Fruit fly (Drosophila melanogaster): Measurements from ENCODE around the gene CG6244.

The CG6244 gene

dm6 chr3L:15777383-15777782 lies 30.7 kb upstream of the CG6244 start (continued):
- TF ChIP-seq knrl (GFP tag; IDR thresholded peaks at IDR 0.05; ENCODE audit: partially characterized antibody), result no peak
- TF ChIP-seq CG9727 (GFP tag; optimal IDR thresholded peaks at IDR 0.05), result peak; percentile 15
- TF ChIP-seq zf30C (GFP tag; optimal IDR thresholded peaks at IDR 0.05), result peak; percentile 29
- TF ChIP-seq CG10267 (tag; optimal IDR thresholded peaks at IDR 0.05), result peak; percentile 30
- TF ChIP-seq CG11504 (tag; optimal IDR thresholded peaks at IDR 0.05), result no peak
- TF ChIP-seq CG15601 (tag; optimal IDR thresholded peaks at IDR 0.05), result no peak
- TF ChIP-seq salm (tag; optimal IDR thresholded peaks at IDR 0.05), result no peak
- no peak for TF ChIP-seq CG1024 (GFP tag; IDR thresholded peaks at IDR 0.05)
- no peak for TF ChIP-seq Hsf (GFP tag; optimal IDR thresholded peaks at IDR 0.05)
- peak; percentile 52 for TF ChIP-seq CG2712 (tag; optimal IDR thresholded peaks at IDR 0.05)
- no peak for TF ChIP-seq CG4282 (GFP tag; optimal IDR thresholded peaks at IDR 0.05)
- no peak for TF ChIP-seq CG8281 (tag; optimal IDR thresholded peaks at IDR 0.05)
- TF ChIP-seq Sox102F (GFP tag; optimal IDR thresholded peaks at IDR 0.05), result peak; percentile 23
- TF ChIP-seq CG4854 (GFP tag; optimal IDR thresholded peaks at IDR 0.05), result no peak
- no peak for TF ChIP-seq CG32772 (GFP tag; IDR thresholded peaks at IDR 0.05)
- peak; percentile 69; the same call in 2 of the 3 replicates for TF ChIP-seq CG17361 (GFP tag; IDR thresholded peaks at IDR 0.05)
- TF ChIP-seq tna (GFP tag; IDR thresholded peaks at IDR 0.05; ENCODE audit: partially characterized antibody), result no peak
- TF ChIP-seq CG10979 (tag; optimal IDR thresholded peaks at IDR 0.05), result peak; percentile 50
- peak; percentile 73 for TF ChIP-seq sens (GFP tag)
- TF ChIP-seq shn (GFP tag; optimal IDR thresholded peaks at IDR 0.05), result no peak
- TF ChIP-seq GATAe (GFP tag; conservative IDR thresholded peaks at IDR 0.05), result no peak
- TF ChIP-seq gem (tag; optimal IDR thresholded peaks at IDR 0.05), result peak; percentile 49
- no peak for TF ChIP-seq ac (GFP tag; optimal IDR thresholded peaks at IDR 0.05)
- TF ChIP-seq BEAF-32 (GFP tag; optimal IDR thresholded peaks at IDR 0.05), result no peak
- TF ChIP-seq disco-r (GFP tag; optimal IDR thresholded peaks at IDR 0.05), result no peak
- TF ChIP-seq CG14710 (tag; optimal IDR thresholded peaks at IDR 0.05), result peak; percentile 61
- no peak for TF ChIP-seq so (GFP tag; IDR thresholded peaks at IDR 0.05)
- TF ChIP-seq CG17829 (tag; optimal IDR thresholded peaks at IDR 0.05), result peak; percentile 13
- no peak for TF ChIP-seq kah (GFP tag; optimal IDR thresholded peaks at IDR 0.05)
- TF ChIP-seq nmo (GFP tag; optimal IDR thresholded peaks at IDR 0.05), result peak; percentile 28
- peak; percentile 22 for TF ChIP-seq CG33557 (GFP tag; optimal IDR thresholded peaks at IDR 0.05)
- TF ChIP-seq sna (GFP tag; IDR thresholded peaks at IDR 0.05; ENCODE audit: partially characterized antibody), result no peak
- no peak for TF ChIP-seq gro (GFP tag; optimal IDR thresholded peaks at IDR 0.05)
- no peak for TF ChIP-seq CG12942 (GFP tag; optimal IDR thresholded peaks at IDR 0.05)
- no peak for TF ChIP-seq Mrtf (GFP tag; IDR thresholded peaks at IDR 0.05)
- no peak for TF ChIP-seq Mad (GFP tag; optimal IDR thresholded peaks at IDR 0.05)
- no peak for TF ChIP-seq CG6654 (GFP tag; optimal IDR thresholded peaks at IDR 0.05)
- TF ChIP-seq CG32767 (GFP tag; IDR thresholded peaks at IDR 0.05), result no peak
- TF ChIP-seq CG12299 (tag; optimal IDR thresholded peaks at IDR 0.05), result no peak
- TF ChIP-seq CG16815 (GFP tag; optimal IDR thresholded peaks at IDR 0.05), result peak; percentile 10
- peak; percentile 37 for TF ChIP-seq phol (tag; optimal IDR thresholded peaks at IDR 0.05)
- TF ChIP-seq ham (GFP tag; IDR thresholded peaks at IDR 0.05), result no peak
- no peak for TF ChIP-seq gce (GFP tag; IDR thresholded peaks at IDR 0.05)
- TF ChIP-seq CG7786 (GFP tag; optimal IDR thresholded peaks at IDR 0.05), result no peak
- peak; percentile 41 for TF ChIP-seq CG7839 (tag; optimal IDR thresholded peaks at IDR 0.05)
- no peak for TF ChIP-seq Nf-YA (GFP tag; IDR thresholded peaks at IDR 0.05)
- TF ChIP-seq bsh (GFP tag; optimal IDR thresholded peaks at IDR 0.05), result peak in 1 of 2 experiments; percentile 35

All from whole organism, embryonic.